Fruit fly (Drosophila melanogaster): ENCODE results near the gene CG14073.

CG14073 gene

DNA sequence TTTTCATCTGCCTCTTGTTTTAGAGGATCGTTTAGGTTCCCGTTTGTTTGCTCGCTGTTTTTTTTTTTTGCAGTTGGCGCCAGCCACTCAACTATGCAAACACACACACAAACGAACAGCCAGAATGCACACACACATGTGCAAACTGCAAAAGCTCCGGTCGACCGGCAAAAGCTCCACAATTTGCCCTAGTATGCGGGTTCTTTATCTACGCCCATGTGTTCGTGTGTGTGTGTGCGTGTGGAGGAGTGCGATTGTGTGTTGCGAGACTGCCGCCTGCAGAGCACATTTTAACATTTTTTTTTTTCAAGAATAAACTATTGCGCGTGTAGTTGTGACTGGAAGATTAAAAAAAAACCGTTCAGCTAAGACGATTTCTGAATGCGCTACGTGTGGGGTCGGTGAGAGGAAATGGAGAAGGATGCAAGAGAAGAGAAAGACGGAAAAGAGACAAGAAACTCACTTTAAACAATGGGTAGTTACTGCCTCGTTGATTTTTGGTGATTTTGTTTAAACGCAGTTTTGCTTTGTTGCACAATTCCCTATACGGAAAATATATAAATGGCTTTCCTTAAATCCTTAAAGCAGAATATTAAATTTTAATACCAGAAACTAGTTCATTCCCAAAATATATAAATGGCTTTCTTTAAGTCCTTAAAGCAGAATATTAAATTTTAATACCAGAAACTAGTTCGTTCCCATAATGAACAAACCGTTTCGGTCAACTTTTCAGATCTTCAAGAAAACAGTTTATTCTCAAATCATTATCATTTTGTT, 29.1 kb downstream of the CG14073 start (continued):
- no peak for TF ChIP-seq Vsx1 (GFP tag; optimal IDR thresholded peaks at IDR 0.05)
- TF ChIP-seq CG11504 (tag; optimal IDR thresholded peaks at IDR 0.05) = peak; percentile 64
- TF ChIP-seq CG11696 (GFP tag; IDR thresholded peaks at IDR 0.05) = no peak
- TF ChIP-seq CG9817 (tag; optimal IDR thresholded peaks at IDR 0.05) = peak; percentile 9
- TF ChIP-seq CG18619 (GFP tag; optimal IDR thresholded peaks at IDR 0.05) = peak; percentile 41
- peak; percentile 57 for TF ChIP-seq CG3281 (GFP tag; optimal IDR thresholded peaks at IDR 0.05)
- TF ChIP-seq CG11723 (GFP tag; optimal IDR thresholded peaks at IDR 0.05) = no peak
- TF ChIP-seq D19B (GFP tag; optimal IDR thresholded peaks at IDR 0.05) = peak; percentile 52
- TF ChIP-seq CG6791 (GFP tag; IDR thresholded peaks at IDR 0.05; ENCODE audit: partially characterized antibody) = no peak
- no peak for TF ChIP-seq Atf-2 (GFP tag; optimal IDR thresholded peaks at IDR 0.05)
- TF ChIP-seq CG3726 (GFP tag; IDR thresholded peaks at IDR 0.05) = no peak
- TF ChIP-seq salm (tag; optimal IDR thresholded peaks at IDR 0.05) = no peak
- TF ChIP-seq CG8478 (optimal IDR thresholded peaks at IDR 0.05) = no peak
- TF ChIP-seq fru (optimal IDR thresholded peaks at IDR 0.05) = no peak
- no peak for TF ChIP-seq CG13123 (GFP tag; optimal IDR thresholded peaks at IDR 0.05)
- TF ChIP-seq CG10979 (tag; optimal IDR thresholded peaks at IDR 0.05) = no peak
- TF ChIP-seq ERR (GFP tag; optimal IDR thresholded peaks at IDR 0.05) = peak; percentile 36
- peak; percentile 28 for TF ChIP-seq CG15514 (GFP tag; optimal IDR thresholded peaks at IDR 0.05)
- no peak for TF ChIP-seq usp (GFP tag; optimal IDR thresholded peaks at IDR 0.05)
- no peak for TF ChIP-seq Lim3 (GFP tag; IDR thresholded peaks at IDR 0.05)
- TF ChIP-seq gsb-n (tag; optimal IDR thresholded peaks at IDR 0.05) = no peak
- TF ChIP-seq CG31365 (tag; optimal IDR thresholded peaks at IDR 0.05) = no peak
- TF ChIP-seq Mad (GFP tag; optimal IDR thresholded peaks at IDR 0.05) = no peak
- no peak for TF ChIP-seq pzg (GFP tag; optimal IDR thresholded peaks at IDR 0.05)
- TF ChIP-seq HmgD (GFP tag; optimal IDR thresholded peaks at IDR 0.05) = no peak
- no peak for TF ChIP-seq gsb (GFP tag; IDR thresholded peaks at IDR 0.05)
- no peak for TF ChIP-seq hth (optimal IDR thresholded peaks at IDR 0.05)
- TF ChIP-seq CG2116 (GFP tag; optimal IDR thresholded peaks at IDR 0.05) = no peak
- peak; percentile 12 for TF ChIP-seq HLH54F (GFP tag; optimal IDR thresholded peaks at IDR 0.05)
- TF ChIP-seq CG2712 (tag; optimal IDR thresholded peaks at IDR 0.05) = peak; percentile 4
- TF ChIP-seq onecut (GFP tag; IDR thresholded peaks at IDR 0.05) = no peak
- no peak for TF ChIP-seq en (GFP tag; optimal IDR thresholded peaks at IDR 0.05)
- TF ChIP-seq row (GFP tag; IDR thresholded peaks at IDR 0.05) = peak; percentile 81
- no peak for TF ChIP-seq CG12942 (GFP tag; optimal IDR thresholded peaks at IDR 0.05)
- TF ChIP-seq unc-4 (GFP tag; IDR thresholded peaks at IDR 0.05; ENCODE audit: partially characterized antibody) = no peak
- TF ChIP-seq CG13894 (tag; optimal IDR thresholded peaks at IDR 0.05) = no peak
- TF ChIP-seq CG12104 (GFP tag; optimal IDR thresholded peaks at IDR 0.05) = peak; percentile 25
- no peak for TF ChIP-seq CG5245 (GFP tag; optimal IDR thresholded peaks at IDR 0.05)
- no peak for TF ChIP-seq ap (GFP tag; IDR thresholded peaks at IDR 0.05)
- TF ChIP-seq Doc2 (GFP tag; IDR thresholded peaks at IDR 0.05) = no peak
- no peak for TF ChIP-seq rib (GFP tag; IDR thresholded peaks at IDR 0.05)
- no peak for TF ChIP-seq dm (GFP tag; optimal IDR thresholded peaks at IDR 0.05)
- TF ChIP-seq CG17912 (GFP tag; optimal IDR thresholded peaks at IDR 0.05) = peak; percentile 41
- TF ChIP-seq seq (GFP tag; IDR thresholded peaks at IDR 0.05) = no peak
- TF ChIP-seq CG17361 (GFP tag; IDR thresholded peaks at IDR 0.05) = peak; percentile 54; the same call in 1 of the 3 replicates
- TF ChIP-seq dpn (GFP tag; optimal IDR thresholded peaks at IDR 0.05) = peak; percentile 7 to 41
- TF ChIP-seq Hey (tag; optimal IDR thresholded peaks at IDR 0.05) = no peak
- 0 out of 2 replicates have a peak, but pooled peaks have one; percentile 19 for TF ChIP-seq esg (GFP tag; conservative IDR thresholded peaks at IDR 0.05)
- peak; percentile 63; the same call in 1 of the 3 replicates for TF ChIP-seq CG11695 (GFP tag; IDR thresholded peaks at IDR 0.05)
- no peak for TF ChIP-seq CG8388 (GFP tag; optimal IDR thresholded peaks at IDR 0.05)
- TF ChIP-seq CG6689 (GFP tag; IDR thresholded peaks at IDR 0.05) = no peak

All from whole organism, embryonic.